Worm (Caenorhabditis elegans): Measurements from ENCODE around the gene F59B10.6.

F59B10.6 gene

DNA sequence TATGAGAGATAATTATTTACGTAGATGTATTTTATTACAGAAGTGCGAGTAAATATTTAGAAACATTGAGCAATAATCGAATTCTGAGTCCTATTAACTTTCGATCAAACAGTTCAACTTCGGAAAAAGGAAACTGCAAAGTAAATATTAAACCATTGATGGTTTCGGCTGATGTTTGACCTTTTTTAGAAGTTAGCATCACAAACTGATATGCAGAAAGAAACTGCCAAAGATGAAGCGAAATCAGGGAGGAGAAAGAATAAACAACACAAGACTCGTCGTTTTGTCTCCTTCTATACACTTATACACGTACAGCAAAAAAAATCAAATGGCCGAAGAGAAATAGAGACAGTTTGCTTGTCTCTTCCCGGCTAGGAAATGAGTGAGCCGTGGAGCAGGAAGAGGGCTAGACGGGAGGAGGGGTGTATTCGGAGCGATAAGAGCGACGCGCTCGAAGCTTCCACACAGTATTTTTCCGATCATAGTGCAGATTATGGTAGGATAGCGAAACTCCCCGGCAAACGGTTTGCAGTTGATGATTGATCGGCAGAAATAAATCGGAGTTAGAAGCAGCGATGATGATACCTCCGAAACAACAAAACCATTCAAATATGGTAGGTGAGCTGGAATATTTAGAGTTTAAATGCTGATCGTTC, 32.4 kb upstream of the F59B10.6 start:
- TF ChIP-seq tra-1 (GFP tag; IDR thresholded peaks at IDR 0.05) (0 out of 2 replicates have a peak, but pooled peaks have one; percentile 28), dmd-6 (GFP tag; IDR thresholded peaks at IDR 0.05) (peak; percentile 67; the same call in 1 of the 2 replicates), duxl-1 (tag; optimal IDR thresholded peaks at IDR 0.05; ENCODE audit: poor library complexity) (no peak), daf-19 (GFP tag; conservative IDR thresholded peaks at IDR 0.05) (peak; percentile 69; the same call in 1 of the 2 replicates), nhr-41 (GFP tag; IDR thresholded peaks at IDR 0.05) (0 out of 2 replicates have a peak, but pooled peaks have one; percentile 24), dpl-1 (GFP tag; optimal IDR thresholded peaks at IDR 0.05) (no peak), sdz-12 (GFP tag; optimal IDR thresholded peaks at IDR 0.05) (peak; percentile 66), nhr-10 (tag; optimal IDR thresholded peaks at IDR 0.05) (peak; percentile 31), ama-1 (optimal IDR thresholded peaks at IDR 0.05) (peak; percentile 42), F44E2.7 (GFP tag; IDR thresholded peaks at IDR 0.05) (no peak), mes-2 (tag; optimal IDR thresholded peaks at IDR 0.05; ENCODE audit: poor library complexity, severe bottlenecking) (peak; percentile 20), ces-1 (GFP tag; optimal IDR thresholded peaks at IDR 0.05) (no peak), zfp-3 (GFP tag; conservative IDR thresholded peaks at IDR 0.05) (no peak), nhr-111 (GFP tag; optimal IDR thresholded peaks at IDR 0.05) (no peak), daf-16 (GFP tag; optimal IDR thresholded peaks at IDR 0.05) (no peak), daf-16 (tag; optimal IDR thresholded peaks at IDR 0.05) (peak; percentile 82), lin-39 (tag; optimal IDR thresholded peaks at IDR 0.05) (no peak), skn-1 (tag; optimal IDR thresholded peaks at IDR 0.05) (no peak), hif-1 (tag; optimal IDR thresholded peaks at IDR 0.05) (peak in 1 of 2 experiments; percentile 24), ceh-28 (tag; optimal IDR thresholded peaks at IDR 0.05) (no peak), saeg-2 (GFP tag; IDR thresholded peaks at IDR 0.05) (no peak), hlh-11 (tag; optimal IDR thresholded peaks at IDR 0.05) (peak; percentile 36), pqm-1 (tag; optimal IDR thresholded peaks at IDR 0.05) (peak; percentile 48), nhr-76 (tag; optimal IDR thresholded peaks at IDR 0.05) (no peak), set-16 (GFP tag; IDR thresholded peaks at IDR 0.05) (peak; percentile 47; the same call in 1 of the 2 replicates), mep-1 (tag; optimal IDR thresholded peaks at IDR 0.05) (peak; percentile 8), hlh-30 (tag; optimal IDR thresholded peaks at IDR 0.05; ENCODE audit: insufficient read depth) (no peak), nhr-28 (tag; optimal IDR thresholded peaks at IDR 0.05) (peak; percentile 16), vab-7 (GFP tag; IDR thresholded peaks at IDR 0.05) (no peak), aha-1 (tag) (peak; percentile 8), dmd-9 (GFP tag; IDR thresholded peaks at IDR 0.05) (no peak), Y5F2A.4 (GFP tag; optimal IDR thresholded peaks at IDR 0.05) (no peak), Y48G9A.11 (GFP tag; IDR thresholded peaks at IDR 0.05) (no peak), unc-62 (GFP tag; optimal IDR thresholded peaks at IDR 0.05 in 1 of 2) (peak in 1 of 2 experiments; percentile 91), unc-62 (tag; optimal IDR thresholded peaks at IDR 0.05) (no peak), egl-43 (GFP tag; IDR thresholded peaks at IDR 0.05) (peak; percentile 54; the same call in 1 of the 2 replicates)

- TF ChIP-seq ceh-28 (tag; optimal IDR thresholded peaks at IDR 0.05) (no peak), ztf-11 (tag; optimal IDR thresholded peaks at IDR 0.05) (no peak), vab-7 (GFP tag; IDR thresholded peaks at IDR 0.05) (0 out of 2 replicates have a peak, but pooled peaks have one; percentile 23), madf-5 (GFP tag; IDR thresholded peaks at IDR 0.05) (no peak), aly-2 (tag; optimal IDR thresholded peaks at IDR 0.05) (no peak), dve-1 (tag; optimal IDR thresholded peaks at IDR 0.05; ENCODE audit: insufficient read depth) (peak; percentile 60), F37D6.2 (tag; optimal IDR thresholded peaks at IDR 0.05) (no peak), rbr-2 (tag; optimal IDR thresholded peaks at IDR 0.05) (no peak), Y105C5A.15 (GFP tag; IDR thresholded peaks at IDR 0.05) (0 out of 2 replicates have a peak, but pooled peaks have one; percentile 13), tag-97 (GFP tag; IDR thresholded peaks at IDR 0.05) (no peak), lin-13 (GFP tag; optimal IDR thresholded peaks at IDR 0.05) (peak; percentile 44), snpc-4 (tag; optimal IDR thresholded peaks at IDR 0.05) (no peak), daf-16 (GFP tag; optimal IDR thresholded peaks at IDR 0.05) (peak in 1 of 2 experiments; percentile 26), daf-16 (tag; optimal IDR thresholded peaks at IDR 0.05) (peak; percentile 26), nhr-102 (tag; optimal IDR thresholded peaks at IDR 0.05) (peak; percentile 40), lim-7 (GFP tag; IDR thresholded peaks at IDR 0.05) (no peak), madf-9 (GFP tag; conservative IDR thresholded peaks at IDR 0.05) (0 out of 2 replicates have a peak, but pooled peaks have one; percentile 12), mep-1 (tag; optimal IDR thresholded peaks at IDR 0.05) (peak; percentile 72), daf-19 (GFP tag; conservative IDR thresholded peaks at IDR 0.05) (0 out of 2 replicates have a peak, but pooled peaks have one; percentile 9)
Observed at ce11 chrII:10555484-10556075, 31.3 kb upstream of the F59B10.6 start.

Measured in whole organism, L4 larva.